Worm (Caenorhabditis elegans) whole organism, L2 larva: ENCODE results near the gene C06E4.1.

Experiments
- C34F6.9 ChIP-seq: fragments of 150-350 bp; optimal IDR thresholded peaks from 2 replicates; lab custom pipeline; 2014; ENCODE audit warnings: missing biosample characterization, missing genetic modification characterization
- F13H6.1 ChIP-seq: sonication (generic microtip); optimal IDR thresholded peaks from 2 replicates; lab custom pipeline; 2016; ENCODE audit warnings: missing genetic modification characterization, missing compliant biosample characterization
- ZK546.5 ChIP-seq: sonication (generic microtip); optimal IDR thresholded peaks from 2 replicates; lab custom pipeline; 2017; ENCODE audit warnings: missing biosample characterization, missing genetic modification characterization
- ceh-82 ChIP-seq: fragments of 150-350 bp; optimal IDR thresholded peaks from 2 replicates; lab custom pipeline; 2014; ENCODE audit warnings: missing biosample characterization, missing genetic modification characterization
- dmd-4 ChIP-seq: sonication (generic microtip); optimal IDR thresholded peaks from 2 replicates; lab custom pipeline; 2017; ENCODE audit warnings: missing biosample characterization, missing genetic modification characterization
- elt-1 ChIP-seq: fragments of 150-350 bp; optimal IDR thresholded peaks from 2 replicates; lab custom pipeline; 2014; ENCODE audit warnings: missing biosample characterization, missing genetic modification characterization
- lsy-2 ChIP-seq, 2 experiments: fragments of 150-350 bp in 1 of 2; sonication (generic microtip) in 1 of 2; optimal IDR thresholded peaks; 2 replicates each; lab custom pipeline; 2014 to 2017; ENCODE audit warnings: missing biosample characterization in 2 of 2, missing genetic modification characterization in 2 of 2
- nhr-237 ChIP-seq: fragments of 150-350 bp; optimal IDR thresholded peaks from 2 replicates; lab custom pipeline; 2014; ENCODE audit warnings: missing biosample characterization, missing genetic modification characterization
- nhr-77 ChIP-seq: fragments of 150-350 bp; optimal IDR thresholded peaks from 2 replicates; lab custom pipeline; 2014; ENCODE audit warnings: missing biosample characterization, missing genetic modification characterization
- sem-4 ChIP-seq: fragments of 150-350 bp; optimal IDR thresholded peaks from 2 replicates; lab custom pipeline; 2014; ENCODE audit warnings: missing biosample characterization, missing genetic modification reagents, missing genetic modification characterization
- snpc-4 ChIP-seq: fragments of 150-350 bp; optimal IDR thresholded peaks from 2 replicates; lab custom pipeline; 2014; ENCODE audit warnings: missing biosample characterization, missing genetic modification characterization
- unc-39 ChIP-seq: fragments of 150-350 bp; optimal IDR thresholded peaks from 2 replicates; lab custom pipeline; 2014; ENCODE audit warnings: missing biosample characterization, missing genetic modification characterization
- unc-62 ChIP-seq: fragments of 150-350 bp; optimal IDR thresholded peaks from 2 replicates; lab custom pipeline; 2014; ENCODE audit warnings: missing biosample characterization, missing genetic modification reagents, missing genetic modification characterization
- ztf-11 ChIP-seq: sonication (generic microtip); optimal IDR thresholded peaks from 2 replicates; lab custom pipeline; 2017; ENCODE audit warnings: missing biosample characterization, missing genetic modification characterization

ce11 chrIV:7325698-7326097, 42.6 kb downstream of the C06E4.1 start:
- TF ChIP-seq lsy-2 (tag; optimal IDR thresholded peaks at IDR 0.05; lab: Kevin White, UChicago) (no peak), ztf-11 (tag; lab: Kevin White, UChicago) (no peak), F13H6.1 (tag; lab: Kevin White, UChicago) (no peak), ZK546.5 (tag; lab: Kevin White, UChicago) (no peak), ceh-82 (no peak), snpc-4 (tag; lab: Kevin White, UChicago) (no peak), sem-4 (tag; lab: Kevin White, UChicago) (no peak), nhr-237 (tag; lab: Kevin White, UChicago) (no peak), elt-1 (no peak), dmd-4 (tag; lab: Kevin White, UChicago) (no peak), unc-39 (tag; lab: Kevin White, UChicago) (no peak), C34F6.9 (tag; lab: Kevin White, UChicago) (no peak), unc-62 (GFP tag; lab: Kevin White, UChicago) (no peak), nhr-77 (tag; lab: Kevin White, UChicago) (no peak)
